Fruit fly (Drosophila melanogaster): ENCODE results near the gene ERR.
A peak's percentile ranks its signal among the peaks of the same experiment; 100 is the strongest.

ERR gene

dm6 chr3L:8153206-8153996 is 33.1 kb downstream of the ERR start (continued):
- no peak for TF ChIP-seq ac (GFP tag; optimal IDR thresholded peaks at IDR 0.05)
- TF ChIP-seq CG14965 (GFP tag; optimal IDR thresholded peaks at IDR 0.05; ENCODE audit: borderline replicate concordance), result no peak
- TF ChIP-seq CG7372 (GFP tag; IDR thresholded peaks at IDR 0.05), result no peak
- no peak for TF ChIP-seq cas (GFP tag; IDR thresholded peaks at IDR 0.05)
- no peak for TF ChIP-seq CG10959 (GFP tag; IDR thresholded peaks at IDR 0.05)
- no peak for TF ChIP-seq vnd (GFP tag; IDR thresholded peaks at IDR 0.05; ENCODE audit: partially characterized antibody)
- no peak for TF ChIP-seq NK7.1 (GFP tag; optimal IDR thresholded peaks at IDR 0.05)
- TF ChIP-seq CG10267 (tag; optimal IDR thresholded peaks at IDR 0.05), result peak; percentile 35
- TF ChIP-seq CG6813 (GFP tag; optimal IDR thresholded peaks at IDR 0.05), result peak; percentile 41
- no peak for TF ChIP-seq CG7271 (tag; optimal IDR thresholded peaks at IDR 0.05)
- TF ChIP-seq ind (GFP tag; optimal IDR thresholded peaks at IDR 0.05), result peak; percentile 64
- no peak for TF ChIP-seq usp (GFP tag; optimal IDR thresholded peaks at IDR 0.05)
- TF ChIP-seq chif (GFP tag; optimal IDR thresholded peaks at IDR 0.05), result peak in 1 of 2 experiments; percentile 50
- TF ChIP-seq Spps (tag; optimal IDR thresholded peaks at IDR 0.05), result no peak
- no peak for TF ChIP-seq tx (GFP tag; optimal IDR thresholded peaks at IDR 0.05)
- no peak for TF ChIP-seq CG1792 (GFP tag; optimal IDR thresholded peaks at IDR 0.05)
- 0 out of 4 replicates have a peak, but pooled peaks have one; percentile 48 for TF ChIP-seq chinmo (GFP tag; IDR thresholded peaks at IDR 0.05; ENCODE audit: partially characterized antibody)
- TF ChIP-seq insv (GFP tag; optimal IDR thresholded peaks at IDR 0.05), result no peak
- peak; percentile 51 for TF ChIP-seq az2 (GFP tag; optimal IDR thresholded peaks at IDR 0.05)
- peak; percentile 45 for TF ChIP-seq cato (GFP tag; optimal IDR thresholded peaks at IDR 0.05; ENCODE audit: borderline replicate concordance)
- peak; percentile 41 for TF ChIP-seq Meics (GFP tag; optimal IDR thresholded peaks at IDR 0.05)
- TF ChIP-seq MTF-1 (GFP tag; optimal IDR thresholded peaks at IDR 0.05; ENCODE audit: borderline replicate concordance), result no peak
- peak; percentile 65 for TF ChIP-seq Asciz (GFP tag; optimal IDR thresholded peaks at IDR 0.05)
- TF ChIP-seq Doc3 (GFP tag; IDR thresholded peaks at IDR 0.05; ENCODE audit: partially characterized antibody), result no peak
- peak; percentile 4 for TF ChIP-seq Chrac-16 (GFP tag; optimal IDR thresholded peaks at IDR 0.05)
- peak; percentile 32 for TF ChIP-seq scrt (GFP tag; optimal IDR thresholded peaks at IDR 0.05)
- TF ChIP-seq CG1603 (tag; optimal IDR thresholded peaks at IDR 0.05), result peak; percentile 63
- peak; percentile 65 to 69 for TF ChIP-seq bsh (GFP tag; optimal IDR thresholded peaks at IDR 0.05)
- TF ChIP-seq CG3995 (GFP tag; optimal IDR thresholded peaks at IDR 0.05), result no peak
- 0 out of 4 replicates have a peak, but pooled peaks have one; percentile 10 for TF ChIP-seq Gug (GFP tag; IDR thresholded peaks at IDR 0.05)
- no peak for TF ChIP-seq CG14667 (GFP tag; IDR thresholded peaks at IDR 0.05)
- TF ChIP-seq sug (tag; optimal IDR thresholded peaks at IDR 0.05), result no peak
- peak; percentile 36 for TF ChIP-seq nmo (GFP tag; optimal IDR thresholded peaks at IDR 0.05)
- TF ChIP-seq Camta (GFP tag; optimal IDR thresholded peaks at IDR 0.05), result peak; percentile 26
- no peak for TF ChIP-seq CG15479 (GFP tag; optimal IDR thresholded peaks at IDR 0.05)
- TF ChIP-seq Pdp1 (GFP tag; optimal IDR thresholded peaks at IDR 0.05), result peak in 1 of 2 experiments; percentile 63
- peak; percentile 67 for TF ChIP-seq ken (GFP tag; IDR thresholded peaks at IDR 0.05)
- peak; percentile 50 for TF ChIP-seq Ada2b (GFP tag; IDR thresholded peaks at IDR 0.05)
- peak; percentile 51 for TF ChIP-seq CG6689 (GFP tag; IDR thresholded peaks at IDR 0.05)
- no peak for TF ChIP-seq cad (GFP tag; optimal IDR thresholded peaks at IDR 0.05)
- TF ChIP-seq zen2 (GFP tag; IDR thresholded peaks at IDR 0.05; ENCODE audit: partially characterized antibody), result no peak
- TF ChIP-seq CG1832 (GFP tag; optimal IDR thresholded peaks at IDR 0.05), result no peak
- no peak for TF ChIP-seq CG17186 (GFP tag; optimal IDR thresholded peaks at IDR 0.05)
- no peak for TF ChIP-seq Hand (GFP tag; optimal IDR thresholded peaks at IDR 0.05)
- no peak for TF ChIP-seq CG6854 (GFP tag; optimal IDR thresholded peaks at IDR 0.05)
- no peak for TF ChIP-seq h (optimal IDR thresholded peaks at IDR 0.05)
- peak; percentile 12 for TF ChIP-seq gcm (GFP tag; optimal IDR thresholded peaks at IDR 0.05)
- no peak for TF ChIP-seq Oaz (GFP tag; IDR thresholded peaks at IDR 0.05)

Data from whole organism, embryonic.